Fruit fly (Drosophila melanogaster) whole organism, embryonic: ENCODE data around the gene drn.

ENCODE experiments used
- Atf6 ChIP-seq: fragments of 200-800 bp; sonication (Bioruptor generic); IDR thresholded peaks from 2 replicates; pipeline ENCODE4 v1.3.6; 2022; ENCODE audit warnings: missing biosample characterization, missing genetic modification characterization
- CG10209 ChIP-seq: fragments of 200-800 bp; sonication (Bioruptor generic); optimal IDR thresholded peaks from 3 replicates; lab custom pipeline; 2017; ENCODE audit warnings: missing biosample characterization, mild to moderate bottlenecking, missing genetic modification characterization, missing genetic modification reagents
- CG10654 ChIP-seq: fragments of 200-800 bp; sonication (Bioruptor generic); optimal IDR thresholded peaks from 2 replicates; lab custom pipeline; 2016; ENCODE audit warnings: missing biosample characterization, missing genetic modification characterization
- CG12744 ChIP-seq: fragments of 200-800 bp; sonication (Bioruptor generic); optimal IDR thresholded peaks from 2 replicates; lab custom pipeline; 2016; ENCODE audit warnings: missing biosample characterization, missing genetic modification characterization
- CG14860 ChIP-seq: fragments of 200-800 bp; sonication (Bioruptor generic); IDR thresholded peaks from 3 replicates; pipeline ENCODE4 v1.3.6; 2022; ENCODE audit warnings: missing biosample characterization, missing genetic modification characterization; ENCODE audit not compliant: partially characterized antibody
- CG15514 ChIP-seq: fragments of 200-800 bp; sonication (Bioruptor generic); optimal IDR thresholded peaks from 3 replicates; lab custom pipeline; 2017; ENCODE audit warnings: missing biosample characterization, missing genetic modification characterization, mild to moderate bottlenecking, moderate library complexity, missing genetic modification reagents
- CG17802 ChIP-seq: fragments of 200-800 bp; sonication (Bioruptor generic); optimal IDR thresholded peaks from 2 replicates; lab custom pipeline; 2018; ENCODE audit warnings: missing biosample characterization, mild to moderate bottlenecking, missing genetic modification characterization, moderate library complexity
- CG17829 ChIP-seq: fragments of 200-800 bp; optimal IDR thresholded peaks from 2 replicates; lab custom pipeline; 2019; ENCODE audit warnings: missing biosample characterization, mild to moderate bottlenecking, missing genetic modification characterization, moderate library complexity
- CG1792 ChIP-seq: fragments of 200-800 bp; sonication (Bioruptor generic); optimal IDR thresholded peaks from 2 replicates; lab custom pipeline; 2016; ENCODE audit warnings: missing biosample characterization, missing genetic modification characterization
- CG2116 ChIP-seq: fragments of 200-800 bp; sonication (Bioruptor generic); optimal IDR thresholded peaks from 3 replicates; lab custom pipeline; 2018; ENCODE audit warnings: missing biosample characterization, mild to moderate bottlenecking, missing genetic modification characterization
- CG2129 ChIP-seq: fragments of 200-800 bp; sonication (Bioruptor generic); IDR thresholded peaks from 2 replicates; pipeline ENCODE4 v1.3.6; 2022; ENCODE audit warnings: missing biosample characterization, missing genetic modification characterization; ENCODE audit not compliant: partially characterized antibody
- CG2875 ChIP-seq: fragments of 200-800 bp; sonication (Bioruptor generic); optimal IDR thresholded peaks from 2 replicates; lab custom pipeline; 2017; ENCODE audit warnings: missing biosample characterization, mild to moderate bottlenecking, missing genetic modification characterization, missing genetic modification reagents
- CG30403 ChIP-seq: fragments of 200-800 bp; sonication (Bioruptor generic); optimal IDR thresholded peaks from 3 replicates; lab custom pipeline; 2016; ENCODE audit warnings: missing biosample characterization, missing genetic modification characterization
- CG3065 ChIP-seq: fragments of 200-800 bp; sonication (Bioruptor generic); optimal IDR thresholded peaks from 2 replicates; lab custom pipeline; 2016; ENCODE audit warnings: missing biosample characterization, missing genetic modification characterization
- CG32532 ChIP-seq: fragments of 200-800 bp; sonication (Bioruptor generic); IDR thresholded peaks from 2 replicates; pipeline ENCODE4 v1.3.6; 2022; ENCODE audit warnings: missing biosample characterization, missing genetic modification characterization
- CG34376 ChIP-seq: fragments of 200-800 bp; sonication (Bioruptor generic); optimal IDR thresholded peaks from 2 replicates; lab custom pipeline; 2018; ENCODE audit warnings: missing biosample characterization, mild to moderate bottlenecking, missing genetic modification characterization
- CG4707 ChIP-seq: fragments of 200-800 bp; sonication (Bioruptor generic); optimal IDR thresholded peaks from 2 replicates; lab custom pipeline; 2018; ENCODE audit warnings: missing biosample characterization, mild to moderate bottlenecking, missing genetic modification characterization, moderate library complexity
- CG6654 ChIP-seq: fragments of 200-800 bp; sonication (Bioruptor generic); optimal IDR thresholded peaks from 2 replicates; lab custom pipeline; 2017; ENCODE audit warnings: missing biosample characterization, mild to moderate bottlenecking, missing genetic modification characterization
- CG8944 ChIP-seq: fragments of 200-800 bp; sonication (Bioruptor generic); optimal IDR thresholded peaks from 3 replicates; lab custom pipeline; 2016; ENCODE audit warnings: missing biosample characterization, missing genetic modification characterization
- CG9817 ChIP-seq: fragments of 200-800 bp; sonication (Bioruptor generic); optimal IDR thresholded peaks from 2 replicates; lab custom pipeline; 2018; ENCODE audit warnings: missing biosample characterization, mild to moderate bottlenecking, missing genetic modification characterization, moderate library complexity
- CkIIα-i1 ChIP-seq: fragments of 200-800 bp; sonication (Bioruptor generic); IDR thresholded peaks from 2 replicates; pipeline ENCODE4 v1.3.6; 2022; ENCODE audit warnings: missing biosample characterization, missing genetic modification characterization
- D19B ChIP-seq: fragments of 200-800 bp; sonication (Bioruptor generic); optimal IDR thresholded peaks from 2 replicates; lab custom pipeline; 2017; ENCODE audit warnings: missing biosample characterization, mild to moderate bottlenecking, missing genetic modification characterization
- Hsf ChIP-seq: fragments of 200-800 bp; sonication (Bioruptor generic); optimal IDR thresholded peaks from 3 replicates; lab custom pipeline; 2016; ENCODE audit warnings: missing biosample characterization, missing genetic modification characterization
- Kr ChIP-seq: fragments of 200-800 bp; sonication (Bioruptor generic); optimal IDR thresholded peaks from 2 replicates; lab custom pipeline; 2017; ENCODE audit warnings: missing biosample characterization, mild to moderate bottlenecking, missing genetic modification characterization
- Lpt ChIP-seq: fragments of >200 bp; optimal IDR thresholded peaks from 2 replicates; lab custom pipeline; 2018; ENCODE audit warnings: missing biosample characterization, missing genetic modification characterization
- Ptx1 ChIP-seq: fragments of 200-800 bp; sonication (Bioruptor generic); IDR thresholded peaks from 2 replicates; pipeline ENCODE4 v1.3.6; 2022; ENCODE audit warnings: missing biosample characterization, missing genetic modification characterization
- Side ChIP-seq: fragments of 200-800 bp; sonication (Bioruptor generic); optimal IDR thresholded peaks from 2 replicates; lab custom pipeline; 2016; ENCODE audit warnings: missing biosample characterization, missing genetic modification characterization
- Stat92E ChIP-seq, 3 experiments: fragments of >200 bp in 2 of 3; fragments of 200-800 bp in 1 of 3; sonication (Bioruptor generic) in 1 of 3; optimal IDR thresholded peaks; 2 replicates each; lab custom pipeline; 2017 to 2019; ENCODE audit warnings: missing biosample characterization in 3 of 3, missing genetic modification characterization in 3 of 3, mild to moderate bottlenecking in 1 of 3, moderate library complexity in 1 of 3
- Taf1 ChIP-seq: fragments of 200-800 bp; sonication (Bioruptor generic); IDR thresholded peaks from 2 replicates; pipeline ENCODE4 v1.3.6; 2022; ENCODE audit warnings: missing biosample characterization, missing genetic modification characterization
- Xrp1 ChIP-seq: fragments of 200-800 bp; sonication (Bioruptor generic); IDR thresholded peaks from 2 replicates; pipeline ENCODE4 v1.3.6; 2022; ENCODE audit warnings: missing biosample characterization, missing genetic modification characterization
- ato ChIP-seq: fragments of 200-800 bp; sonication (Bioruptor generic); IDR thresholded peaks from 2 replicates; pipeline ENCODE4 v1.3.6; 2022; ENCODE audit warnings: missing biosample characterization, missing genetic modification characterization; ENCODE audit not compliant: partially characterized antibody
- croc ChIP-seq: fragments of 200-800 bp; sonication (Bioruptor generic); conservative IDR thresholded peaks from 3 replicates; pipeline ENCODE4 v1.3.6; 2022; ENCODE audit warnings: missing biosample characterization, missing genetic modification characterization
- dimm ChIP-seq: fragments of 200-800 bp; sonication (Bioruptor generic); IDR thresholded peaks from 2 replicates; pipeline ENCODE4 v1.3.6; 2022; ENCODE audit warnings: missing biosample characterization, missing genetic modification characterization
- dpn ChIP-seq, 2 experiments: fragments of 200-800 bp; sonication (Bioruptor generic); optimal IDR thresholded peaks; 3 replicates each; lab custom pipeline; 2016; ENCODE audit warnings: missing biosample characterization in 2 of 2, missing genetic modification characterization in 2 of 2
- dysf ChIP-seq: fragments of 200-800 bp; sonication (Bioruptor generic); IDR thresholded peaks from 3 replicates; pipeline ENCODE4 v1.3.6; 2022; ENCODE audit warnings: missing biosample characterization, missing genetic modification characterization
- eyg ChIP-seq: fragments of 200-800 bp; sonication (Bioruptor generic); optimal IDR thresholded peaks from 3 replicates; lab custom pipeline; 2016; ENCODE audit warnings: missing biosample characterization, missing genetic modification characterization
- gt ChIP-seq: fragments of 200-800 bp; sonication (Bioruptor generic); IDR thresholded peaks from 2 replicates; pipeline ENCODE4 v1.3.6; 2022; ENCODE audit warnings: missing biosample characterization, missing genetic modification characterization
- hkb ChIP-seq, 2 experiments: fragments of 200-800 bp in 1 of 2; fragments of >200 bp in 1 of 2; sonication (Bioruptor generic) in 1 of 2; IDR thresholded peaks in 1 of 2; optimal IDR thresholded peaks in 1 of 2; 2 replicates each; pipeline versions ENCODE4 v1.3.6 to Lab custom; 2017 to 2022; ENCODE audit warnings: missing biosample characterization in 1 of 2, missing genetic modification characterization in 1 of 2
- hth ChIP-seq: fragments of >200 bp; optimal IDR thresholded peaks from 2 replicates; lab custom pipeline; 2017; ENCODE audit warnings: inconsistent platforms
- lab ChIP-seq: fragments of 200-800 bp; sonication (Bioruptor generic); optimal IDR thresholded peaks from 3 replicates; lab custom pipeline; 2017; ENCODE audit warnings: missing biosample characterization, missing genetic modification characterization, mild to moderate bottlenecking, moderate library complexity, missing genetic modification reagents
- pfk ChIP-seq: fragments of 200-800 bp; sonication (Bioruptor generic); optimal IDR thresholded peaks from 2 replicates; lab custom pipeline; 2018; ENCODE audit warnings: missing biosample characterization, mild to moderate bottlenecking, missing genetic modification characterization, moderate library complexity
- pros ChIP-seq: fragments of 200-800 bp; sonication (Bioruptor generic); optimal IDR thresholded peaks from 3 replicates; lab custom pipeline; 2019; ENCODE audit warnings: missing biosample characterization, mild to moderate bottlenecking, missing genetic modification characterization, moderate library complexity
- pzg ChIP-seq: fragments of 200-800 bp; sonication (Bioruptor generic); optimal IDR thresholded peaks from 3 replicates; lab custom pipeline; 2018; ENCODE audit warnings: missing biosample characterization, mild to moderate bottlenecking, missing genetic modification characterization, moderate library complexity
- repo ChIP-seq: fragments of 200-800 bp; sonication (Bioruptor generic); optimal IDR thresholded peaks from 2 replicates; lab custom pipeline; 2016; ENCODE audit warnings: missing biosample characterization, missing genetic modification characterization
- row ChIP-seq: fragments of 200-800 bp; sonication (Bioruptor generic); IDR thresholded peaks from 3 replicates; pipeline ENCODE4 v1.3.6; 2022; ENCODE audit warnings: missing biosample characterization, missing genetic modification characterization
- sna ChIP-seq: fragments of 200-800 bp; sonication (Bioruptor generic); IDR thresholded peaks from 2 replicates; pipeline ENCODE4 v1.3.6; 2022; ENCODE audit warnings: missing biosample characterization, missing genetic modification characterization; ENCODE audit not compliant: partially characterized antibody
- tin ChIP-seq: fragments of 200-800 bp; sonication (Bioruptor generic); optimal IDR thresholded peaks from 3 replicates; lab custom pipeline; 2016; ENCODE audit warnings: missing biosample characterization, missing genetic modification characterization
- unc-4 ChIP-seq: fragments of 200-800 bp; sonication (Bioruptor generic); IDR thresholded peaks from 2 replicates; pipeline ENCODE4 v1.3.6; 2022; ENCODE audit warnings: missing biosample characterization, missing genetic modification characterization; ENCODE audit not compliant: partially characterized antibody
- usp ChIP-seq: fragments of >200 bp; optimal IDR thresholded peaks from 2 replicates; lab custom pipeline; 2017; ENCODE audit warnings: missing biosample characterization, missing genetic modification characterization

The drn gene

DNA sequence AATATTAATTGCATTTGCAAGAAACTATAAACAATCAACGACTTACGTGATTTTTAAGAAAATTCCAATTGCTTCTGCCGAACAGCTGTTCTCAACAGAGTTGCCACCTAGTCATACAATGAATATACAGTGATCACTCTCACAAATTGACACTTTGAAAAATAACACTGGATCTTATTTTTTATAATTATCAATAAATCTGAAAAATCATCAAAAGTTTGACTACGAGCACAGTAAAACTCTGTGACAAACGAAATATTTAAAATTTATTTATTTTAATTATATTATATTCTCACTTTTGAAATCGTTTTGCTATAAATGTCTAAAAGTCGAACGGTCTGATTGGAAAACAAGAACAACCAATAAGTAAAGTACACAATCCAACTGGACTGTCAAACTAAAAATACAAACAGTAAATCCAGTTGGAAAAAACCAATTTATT is 60.0 kb downstream of the drn start, which contains the start of gene CG34117 (continued):
- no peak for TF ChIP-seq pros (GFP tag; lab: Kevin White, UChicago)
- peak; percentile 58 to 89 for TF ChIP-seq dpn (GFP tag; optimal IDR thresholded peaks at IDR 0.05; lab: Kevin White, UChicago)
- TF ChIP-seq dimm (GFP tag; lab: Robert Waterston, UW) = no peak
- peak; percentile 90 for TF ChIP-seq CG32532 (GFP tag; lab: Robert Waterston, UW)
- TF ChIP-seq gt (GFP tag; lab: Robert Waterston, UW) = peak; percentile 51
- TF ChIP-seq tin (GFP tag; lab: Kevin White, UChicago) = peak; percentile 79
- TF ChIP-seq hth (lab: Kevin White, UChicago) = no peak
- peak; percentile 29; the same call in 1 of the 2 replicates for TF ChIP-seq unc-4 (GFP tag; lab: Robert Waterston, UW)
- peak; percentile 67 for TF ChIP-seq CG15514
- peak; percentile 76 for TF ChIP-seq CG10654
- peak; percentile 48 for TF ChIP-seq D19B (GFP tag; lab: Kevin White, UChicago)
- TF ChIP-seq CG3065 (GFP tag; lab: Kevin White, UChicago) = peak; percentile 54
- peak; percentile 32 for TF ChIP-seq pfk (GFP tag; lab: Kevin White, UChicago)
- peak; percentile 86 for TF ChIP-seq Ptx1 (GFP tag; lab: Robert Waterston, UW)
- TF ChIP-seq CG14860 (GFP tag; lab: Robert Waterston, UW) = no peak
- TF ChIP-seq hkb (optimal IDR thresholded peaks at IDR 0.05; lab: Kevin White, UChicago) = no peak
- TF ChIP-seq hkb (GFP tag; IDR thresholded peaks at IDR 0.05; lab: Robert Waterston, UW) = peak; percentile 88
- peak; percentile 86 for TF ChIP-seq lab (GFP tag; lab: Kevin White, UChicago)
- TF ChIP-seq dysf (GFP tag; lab: Robert Waterston, UW) = peak; percentile 76; the same call in 2 of the 3 replicates
- peak; percentile 44; the same call in 1 of the 2 replicates for TF ChIP-seq CkIIα-i1 (GFP tag; lab: Robert Waterston, UW)
- peak; percentile 90 for TF ChIP-seq Xrp1 (GFP tag; lab: Robert Waterston, UW)
- TF ChIP-seq Hsf (GFP tag; lab: Kevin White, UChicago) = peak; percentile 66
- TF ChIP-seq ato (GFP tag; lab: Robert Waterston, UW) = no peak
- peak; percentile 54 for TF ChIP-seq CG2116 (GFP tag; lab: Kevin White, UChicago)
- peak; percentile 52; the same call in 1 of the 2 replicates for TF ChIP-seq Taf1
- peak; percentile 86 for TF ChIP-seq CG30403 (GFP tag; lab: Kevin White, UChicago)
- no peak for TF ChIP-seq CG6654 (GFP tag; lab: Kevin White, UChicago)
- no peak for TF ChIP-seq sna
- TF ChIP-seq CG17829 (tag; lab: Kevin White, UChicago) = peak; percentile 89
- TF ChIP-seq Side (GFP tag; lab: Kevin White, UChicago) = peak; percentile 67

DNA sequence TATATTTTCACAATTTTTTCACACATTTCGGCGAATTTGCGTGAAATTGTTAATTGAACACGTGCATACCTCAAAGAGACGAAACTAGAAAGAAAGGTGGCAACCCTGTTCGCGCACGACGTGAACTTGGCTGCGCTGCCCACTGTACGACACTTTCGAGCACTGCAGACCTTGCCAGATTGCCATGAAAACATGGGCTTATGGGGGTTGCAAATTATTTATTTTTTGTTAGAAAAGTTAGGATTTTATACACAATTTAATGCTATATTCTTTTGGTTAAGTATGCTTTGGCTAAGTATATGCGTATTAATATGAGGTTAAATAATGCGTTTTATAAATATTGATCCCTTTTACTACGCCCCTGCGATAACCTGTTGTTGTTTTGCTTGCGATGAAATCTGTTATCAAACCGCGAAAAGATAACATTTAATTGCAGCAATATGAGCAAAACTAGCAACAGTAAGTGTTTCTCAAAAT is 61.1 kb downstream of the drn start, which contains the start of the genes RpL34b and CG8132:
Gene RpL34b, minus strand, starts transcription at position 100 of the 477 bp plus-strand sequence.
Gene CG8132, plus strand, starts transcription at position 369 of the 477 bp plus-strand sequence.
- TF ChIP-seq CG34376 (peak; percentile 99), CG17802 (tag; lab: Kevin White, UChicago) (peak; percentile 87), usp (no peak), repo (GFP tag; lab: Kevin White, UChicago) (peak; percentile 89), row (GFP tag; lab: Robert Waterston, UW) (peak; percentile 97), croc (GFP tag; lab: Robert Waterston, UW) (peak; percentile 87), CG10209 (GFP tag; lab: Kevin White, UChicago) (peak; percentile 96), CG1792 (peak; percentile 93), CG8944 (GFP tag; lab: Kevin White, UChicago) (peak; percentile 95), CG9817 (tag; lab: Kevin White, UChicago) (peak; percentile 98), Lpt (GFP tag; lab: Kevin White, UChicago) (no peak), CG12744 (peak; percentile 95), pzg (peak; percentile 97), Stat92E (GFP tag; optimal IDR thresholded peaks at IDR 0.05; lab: Kevin White, UChicago) (peak in 1 of 3 experiments; percentile 73), CG2129 (GFP tag; lab: Robert Waterston, UW) (no peak), eyg (peak; percentile 78), CG2875 (GFP tag; lab: Kevin White, UChicago) (peak; percentile 89), CG3065 (GFP tag; lab: Kevin White, UChicago) (peak; percentile 88), Kr (GFP tag; lab: Kevin White, UChicago) (peak; percentile 16), CG4707 (GFP tag; lab: Kevin White, UChicago) (peak; percentile 85), Atf6 (GFP tag; lab: Robert Waterston, UW) (peak; percentile 94)
